Worm (Caenorhabditis elegans): ENCODE measurements around the gene srw-13.
"Not testable (repeated sequence)": the region's sequence is repeated elsewhere in the genome, so short reads cannot be mapped to it uniquely, and the experiment has no call there.

srw-13 gene

ce11 chrV:15191971-15192370 lies 40.3 kb upstream of the srw-13 start:
- TF ChIP-seq tbx-37 (GFP tag; conservative IDR thresholded peaks at IDR 0.05) (no peak), ama-1 (optimal IDR thresholded peaks at IDR 0.05) (no peak)

ce11 chrV:15192377-15192776 lies 39.9 kb upstream of the srw-13 start, which contains the start of gene plc-2:
plc-2 (plus strand) TSS chrV:15192572.
- TF ChIP-seq ets-7 (tag; optimal IDR thresholded peaks at IDR 0.05) (no peak), F13C5.2 (tag; optimal IDR thresholded peaks at IDR 0.05) (no peak)

DNA sequence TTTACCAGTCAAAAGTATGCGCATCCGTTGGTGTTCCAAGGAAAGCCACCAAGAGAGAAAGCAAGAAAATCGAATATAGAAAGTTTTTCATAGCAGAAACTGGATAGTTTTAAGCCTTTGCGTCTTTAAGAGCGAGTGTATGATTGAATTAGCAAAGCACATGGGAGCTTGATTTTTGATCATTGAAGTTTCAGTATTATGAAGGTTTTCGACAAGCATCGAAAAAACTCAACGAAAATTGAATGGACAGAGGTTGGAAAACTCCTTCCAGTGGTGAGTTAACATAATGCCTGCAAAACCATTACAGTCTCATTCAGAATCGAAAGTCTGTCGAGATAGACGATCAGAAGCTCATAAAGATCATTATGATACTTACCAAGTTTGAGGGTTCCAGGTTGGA lies 38.4 kb upstream of the srw-13 start, which contains the start of gene Y75B12B.13:
Y75B12B.13 (minus strand) TSS at position 101 of the 400 bp plus-strand sequence.
- TF ChIP-seq B0310.2 (tag; optimal IDR thresholded peaks at IDR 0.05) (no peak), sea-1 (GFP tag; conservative IDR thresholded peaks at IDR 0.05) (no peak), tbx-11 (GFP tag; IDR thresholded peaks at IDR 0.05) (no peak), scrt-1 (GFP tag; IDR thresholded peaks at IDR 0.05) (no peak), hmg-4 (GFP tag; optimal IDR thresholded peaks at IDR 0.05) (no peak), ama-1 (optimal IDR thresholded peaks at IDR 0.05) (no peak), F13C5.2 (tag; optimal IDR thresholded peaks at IDR 0.05) (no peak), tra-4 (tag; optimal IDR thresholded peaks at IDR 0.05) (no peak), hmbx-1 (tag; optimal IDR thresholded peaks at IDR 0.05) (no peak), ets-7 (tag; optimal IDR thresholded peaks at IDR 0.05) (no peak), flt-1 (GFP tag; IDR thresholded peaks at IDR 0.05) (no peak), aly-1 (tag; optimal IDR thresholded peaks at IDR 0.05) (no peak), hnd-1 (tag; optimal IDR thresholded peaks at IDR 0.05) (no peak), tbx-37 (GFP tag; conservative IDR thresholded peaks at IDR 0.05) (no peak), ceh-13 (GFP tag; optimal IDR thresholded peaks at IDR 0.05) (no peak), pes-1 (GFP tag; IDR thresholded peaks at IDR 0.05) (no peak), ceh-36 (tag; optimal IDR thresholded peaks at IDR 0.05) (no peak)

- no peak for TF ChIP-seq aly-1 (tag; optimal IDR thresholded peaks at IDR 0.05)
- no peak for TF ChIP-seq ceh-13 (GFP tag; optimal IDR thresholded peaks at IDR 0.05)
- TF ChIP-seq scrt-1 (GFP tag; IDR thresholded peaks at IDR 0.05): no peak
- no peak for TF ChIP-seq pes-1 (GFP tag; IDR thresholded peaks at IDR 0.05)
- no peak for TF ChIP-seq ama-1 (optimal IDR thresholded peaks at IDR 0.05)
- TF ChIP-seq F13C5.2 (tag; optimal IDR thresholded peaks at IDR 0.05): no peak
- no peak for TF ChIP-seq tbx-11 (GFP tag; IDR thresholded peaks at IDR 0.05)
- no peak for TF ChIP-seq tbx-37 (GFP tag; conservative IDR thresholded peaks at IDR 0.05)
- no peak for TF ChIP-seq ets-7 (tag; optimal IDR thresholded peaks at IDR 0.05)
- no peak for TF ChIP-seq ceh-36 (tag; optimal IDR thresholded peaks at IDR 0.05)
- TF ChIP-seq hmg-4 (GFP tag; optimal IDR thresholded peaks at IDR 0.05): no peak
- no peak for TF ChIP-seq sea-1 (GFP tag; conservative IDR thresholded peaks at IDR 0.05)
Observed at ce11 chrV:15197955-15198354, 34.3 kb upstream of the srw-13 start, which contains the start of gene srw-1. srw-1 (plus strand) TSS chrV:15198255.

DNA sequence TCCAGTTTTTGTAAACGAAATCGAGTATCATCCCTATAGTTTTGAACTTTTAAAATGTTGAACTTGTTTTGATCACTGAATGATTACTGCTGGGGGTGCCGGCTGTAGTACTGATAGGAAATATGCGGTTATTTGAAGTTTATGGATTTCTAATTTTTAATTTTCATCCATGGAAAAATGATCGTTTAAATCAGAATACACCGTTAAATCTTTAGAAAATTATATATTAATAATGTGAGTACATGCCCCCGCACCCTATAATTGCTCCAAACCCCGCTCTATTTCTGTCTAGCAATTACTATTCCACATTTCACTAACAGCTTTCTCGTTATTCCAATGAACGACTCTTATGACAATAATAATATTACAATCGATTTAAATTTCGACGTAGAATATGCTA lies 32.5 kb upstream of the srw-13 start, which contains the start of gene Y75B12B.10:
Y75B12B.10 (plus strand) TSS at position 301 of the 400 bp plus-strand sequence.
- no peak for TF ChIP-seq flt-1 (GFP tag; IDR thresholded peaks at IDR 0.05)
- no peak for TF ChIP-seq ama-1 (optimal IDR thresholded peaks at IDR 0.05)
- no peak for TF ChIP-seq scrt-1 (GFP tag; IDR thresholded peaks at IDR 0.05)
- TF ChIP-seq pes-1 (GFP tag; IDR thresholded peaks at IDR 0.05): no peak
- TF ChIP-seq hmg-4 (GFP tag; optimal IDR thresholded peaks at IDR 0.05): no peak
- TF ChIP-seq ceh-13 (GFP tag; optimal IDR thresholded peaks at IDR 0.05): no peak
- TF ChIP-seq ceh-36 (tag; optimal IDR thresholded peaks at IDR 0.05): no peak
- TF ChIP-seq F13C5.2 (tag; optimal IDR thresholded peaks at IDR 0.05): no peak
- TF ChIP-seq tra-4 (tag; optimal IDR thresholded peaks at IDR 0.05): no peak
- TF ChIP-seq B0310.2 (tag; optimal IDR thresholded peaks at IDR 0.05): no peak
- TF ChIP-seq sea-1 (GFP tag; conservative IDR thresholded peaks at IDR 0.05): no peak
- TF ChIP-seq aly-1 (tag; optimal IDR thresholded peaks at IDR 0.05): no peak
- no peak for TF ChIP-seq ets-7 (tag; optimal IDR thresholded peaks at IDR 0.05)
- TF ChIP-seq tbx-37 (GFP tag; conservative IDR thresholded peaks at IDR 0.05): no peak
- TF ChIP-seq tbx-11 (GFP tag; IDR thresholded peaks at IDR 0.05): no peak
- TF ChIP-seq hnd-1 (tag; optimal IDR thresholded peaks at IDR 0.05): no peak
- no peak for TF ChIP-seq hmbx-1 (tag; optimal IDR thresholded peaks at IDR 0.05)

DNA sequence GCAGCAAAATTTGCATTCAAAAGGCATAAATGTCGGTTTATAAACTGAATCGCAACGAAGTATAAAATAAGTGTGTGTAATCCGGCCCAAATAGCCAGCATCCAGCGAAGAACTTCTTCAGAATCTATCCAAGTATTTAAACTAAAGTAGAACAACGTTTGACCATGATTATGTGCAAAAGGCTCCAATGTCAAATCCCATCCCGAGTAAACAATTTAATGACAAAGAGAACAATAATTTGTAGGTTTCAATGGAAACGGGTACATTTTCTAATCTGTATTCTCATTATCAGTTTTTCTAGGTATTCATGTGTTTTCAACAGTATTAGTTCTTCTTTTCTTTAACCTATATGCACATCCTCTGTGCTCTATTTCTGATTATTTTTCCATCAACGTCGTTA lies 24.6 kb upstream of the srw-13 start, which contains the start of gene C41G6.12:
C41G6.12 (minus strand) TSS at position 101 of the 400 bp plus-strand sequence.
- TF ChIP-seq flt-1 (GFP tag; IDR thresholded peaks at IDR 0.05); aly-1 (tag; optimal IDR thresholded peaks at IDR 0.05); ets-7 (tag; optimal IDR thresholded peaks at IDR 0.05): not testable (repeated sequence)

ce11 chrV:15211869-15212268 lies 20.4 kb upstream of the srw-13 start, which contains the start of gene sri-24:
sri-24 (plus strand) TSS chrV:15212169.
- TF ChIP-seq B0310.2 (tag; optimal IDR thresholded peaks at IDR 0.05); pes-1 (GFP tag; IDR thresholded peaks at IDR 0.05); ama-1 (optimal IDR thresholded peaks at IDR 0.05): not testable (repeated sequence)

DNA sequence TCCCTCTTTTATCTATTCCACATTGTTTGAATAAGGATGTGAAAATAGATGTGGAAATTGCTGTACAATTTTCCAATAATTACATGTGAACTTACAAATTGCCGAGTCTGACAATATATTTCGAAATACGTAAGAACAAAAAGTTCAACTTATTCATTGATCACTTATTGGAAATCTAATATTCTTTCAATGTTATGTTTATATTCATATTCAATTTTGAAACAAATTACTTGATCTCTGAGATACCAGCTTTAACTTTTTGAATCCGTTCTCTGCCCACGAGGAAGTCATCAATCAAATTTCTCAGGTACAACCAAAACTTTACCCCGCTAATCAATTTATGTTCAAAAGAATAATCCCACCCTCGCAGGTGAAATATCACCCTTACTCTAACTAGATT lies 17.1 kb upstream of the srw-13 start, which contains the start of gene sri-26:
sri-26 (plus strand) TSS at position 301 of the 400 bp plus-strand sequence.
- TF ChIP-seq flt-1, pes-1, scrt-1 (GFP tag; IDR thresholded peaks at IDR 0.05): not testable (repeated sequence)

DNA sequence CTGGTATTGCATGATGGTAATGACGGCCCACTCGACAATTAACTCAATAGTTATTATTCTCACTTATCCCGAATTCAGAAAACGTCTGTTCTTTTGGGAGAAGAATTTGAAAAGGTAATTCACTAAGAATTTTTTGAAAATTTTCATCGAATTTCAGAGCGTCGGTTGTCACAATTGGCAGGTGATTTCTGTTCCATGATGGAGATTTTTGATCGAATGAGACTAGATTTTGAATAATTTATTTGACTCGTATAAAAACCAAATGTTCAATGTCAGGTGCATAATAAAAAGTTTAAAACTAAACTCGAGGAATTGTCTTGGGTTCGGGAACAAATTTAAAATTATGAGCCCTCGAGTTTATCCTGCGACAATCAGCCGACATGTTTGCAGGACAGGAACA lies 15.6 kb upstream of the srw-13 start, which contains the start of gene sri-25:
sri-25 (plus strand) TSS at position 301 of the 400 bp plus-strand sequence.
- no peak for TF ChIP-seq hnd-1 (tag; optimal IDR thresholded peaks at IDR 0.05)
- no peak for TF ChIP-seq tra-4 (tag; optimal IDR thresholded peaks at IDR 0.05)
- TF ChIP-seq pes-1 (GFP tag; IDR thresholded peaks at IDR 0.05): no peak
- no peak for TF ChIP-seq ama-1 (optimal IDR thresholded peaks at IDR 0.05)
- TF ChIP-seq hmg-4 (GFP tag; optimal IDR thresholded peaks at IDR 0.05): no peak
- no peak for TF ChIP-seq tbx-11 (GFP tag; IDR thresholded peaks at IDR 0.05)
- TF ChIP-seq F13C5.2 (tag; optimal IDR thresholded peaks at IDR 0.05): no peak
- no peak for TF ChIP-seq B0310.2 (tag; optimal IDR thresholded peaks at IDR 0.05)
- TF ChIP-seq ceh-36 (tag; optimal IDR thresholded peaks at IDR 0.05): no peak
- no peak for TF ChIP-seq scrt-1 (GFP tag; IDR thresholded peaks at IDR 0.05)
